Worm (Caenorhabditis elegans): Measurements from ENCODE around the gene Y97E10C.1.

ce11 chrV:7705316-7705715, 23.4 kb upstream of the Y97E10C.1 start, which contains the start of gene srw-3:
- no peak for TF ChIP-seq tbx-37 (GFP tag; conservative IDR thresholded peaks at IDR 0.05)
- TF ChIP-seq ama-1 (optimal IDR thresholded peaks at IDR 0.05) = no peak
- TF ChIP-seq tra-4 (tag; optimal IDR thresholded peaks at IDR 0.05) = no peak
